Fruit fly (Drosophila melanogaster): Measurements from ENCODE around the gene stai.

Gene stai

dm6 chr2L:6074314-6074713, 25.9 kb upstream of the stai start:
- TF ChIP-seq Dll (optimal IDR thresholded peaks at IDR 0.05) (no peak), usp (GFP tag; optimal IDR thresholded peaks at IDR 0.05) (no peak), pan (optimal IDR thresholded peaks at IDR 0.05) (no peak), CG8478 (optimal IDR thresholded peaks at IDR 0.05) (no peak), psq (optimal IDR thresholded peaks at IDR 0.05) (no peak), EcR (GFP tag; optimal IDR thresholded peaks at IDR 0.05) (no peak)

DNA sequence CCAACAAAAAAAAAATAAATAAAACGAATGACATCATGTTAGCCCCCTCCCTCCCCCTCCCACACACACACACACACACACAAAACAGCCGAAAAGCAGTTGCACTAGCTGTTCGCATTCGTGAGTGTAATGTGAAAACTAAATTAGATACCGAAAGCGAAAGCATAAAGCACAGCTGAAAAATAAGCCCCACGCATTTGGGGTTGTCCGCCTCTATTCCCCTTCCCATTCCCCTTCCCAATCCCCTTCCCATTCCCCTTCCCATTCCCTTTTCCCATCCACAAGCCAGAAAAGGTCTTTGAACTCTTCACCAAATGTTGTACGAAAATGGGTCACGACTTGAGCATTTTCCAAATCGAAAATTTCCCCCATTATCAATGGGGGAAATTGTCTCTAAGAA, 24.8 kb upstream of the stai start:
- TF ChIP-seq pan (optimal IDR thresholded peaks at IDR 0.05) (no peak), Dll (optimal IDR thresholded peaks at IDR 0.05) (no peak), EcR (GFP tag; optimal IDR thresholded peaks at IDR 0.05) (no peak), psq (optimal IDR thresholded peaks at IDR 0.05) (no peak), usp (GFP tag; optimal IDR thresholded peaks at IDR 0.05) (no peak), CG8478 (optimal IDR thresholded peaks at IDR 0.05) (no peak)

- TF ChIP-seq CG8478 (optimal IDR thresholded peaks at IDR 0.05) (no peak), Dll (optimal IDR thresholded peaks at IDR 0.05) (no peak), pan (optimal IDR thresholded peaks at IDR 0.05) (no peak), psq (optimal IDR thresholded peaks at IDR 0.05) (no peak), usp (GFP tag; optimal IDR thresholded peaks at IDR 0.05) (no peak), EcR (GFP tag; optimal IDR thresholded peaks at IDR 0.05) (no peak)
These were observed 24.0 kb upstream of the stai start for dm6 chr2L:6076143-6076542.

DNA sequence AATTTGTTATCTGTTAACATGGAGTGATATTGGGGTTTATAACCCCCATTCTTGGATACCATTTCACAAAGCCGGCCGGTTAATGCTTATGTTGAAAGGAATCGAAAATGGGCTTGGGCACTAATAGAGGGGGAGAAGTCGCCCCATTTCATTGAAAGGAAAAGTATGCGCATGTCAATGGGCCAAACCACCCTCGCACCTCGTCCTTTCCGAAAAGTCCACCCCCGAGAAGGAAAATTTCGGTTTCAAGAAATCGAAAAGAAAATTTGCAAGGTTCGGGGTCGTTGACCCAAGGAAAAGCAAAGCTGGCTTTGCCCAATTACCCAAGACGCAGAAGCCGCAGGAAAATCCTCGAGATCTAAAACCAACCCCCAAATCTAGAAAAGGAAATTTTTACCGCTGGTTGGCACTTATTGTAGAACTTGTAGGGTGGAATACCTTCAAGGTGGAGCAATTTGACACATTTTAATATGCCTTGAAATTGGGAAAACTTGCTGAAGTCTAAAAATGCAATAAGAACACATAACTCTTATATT, 23.3 kb upstream of the stai start:
- TF ChIP-seq pan (optimal IDR thresholded peaks at IDR 0.05) = no peak
- TF ChIP-seq EcR (GFP tag; optimal IDR thresholded peaks at IDR 0.05) = peak in 1 of 2 experiments; percentile 16
- no peak for TF ChIP-seq CG8478 (optimal IDR thresholded peaks at IDR 0.05)

DNA sequence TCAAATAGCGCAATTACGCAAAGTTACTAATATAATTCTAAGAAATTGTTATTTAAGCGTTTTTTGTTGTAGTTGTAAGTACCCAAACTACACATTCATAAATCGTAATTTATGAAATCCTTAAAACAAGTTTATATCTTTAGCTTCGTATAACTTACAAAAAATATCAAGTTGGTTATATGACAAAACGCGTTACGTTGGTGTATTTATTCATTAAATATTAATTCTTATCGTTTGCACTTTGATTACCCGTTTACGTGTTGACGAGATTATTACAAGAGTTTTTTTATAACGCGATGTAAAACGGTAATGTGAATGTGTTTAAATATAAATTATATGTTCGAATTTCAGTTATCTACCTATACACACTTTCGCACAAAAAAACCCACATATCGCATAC, 22.5 kb upstream of the stai start:
- TF ChIP-seq Dll (optimal IDR thresholded peaks at IDR 0.05) (no peak), CG8478 (optimal IDR thresholded peaks at IDR 0.05) (no peak), usp (GFP tag; optimal IDR thresholded peaks at IDR 0.05) (no peak)

- TF ChIP-seq Dll (optimal IDR thresholded peaks at IDR 0.05) (no peak), usp (GFP tag; optimal IDR thresholded peaks at IDR 0.05) (no peak), EcR (GFP tag; optimal IDR thresholded peaks at IDR 0.05) (peak; percentile 99 to 100), pan (optimal IDR thresholded peaks at IDR 0.05) (no peak)
These were observed 21.3 kb upstream of the stai start for dm6 chr2L:6078757-6079351.

- TF ChIP-seq EcR (GFP tag; optimal IDR thresholded peaks at IDR 0.05) (no peak), CG8478 (optimal IDR thresholded peaks at IDR 0.05) (no peak), psq (optimal IDR thresholded peaks at IDR 0.05) (no peak)
These were observed 19.8 kb upstream of the stai start for dm6 chr2L:6080329-6080728.

DNA sequence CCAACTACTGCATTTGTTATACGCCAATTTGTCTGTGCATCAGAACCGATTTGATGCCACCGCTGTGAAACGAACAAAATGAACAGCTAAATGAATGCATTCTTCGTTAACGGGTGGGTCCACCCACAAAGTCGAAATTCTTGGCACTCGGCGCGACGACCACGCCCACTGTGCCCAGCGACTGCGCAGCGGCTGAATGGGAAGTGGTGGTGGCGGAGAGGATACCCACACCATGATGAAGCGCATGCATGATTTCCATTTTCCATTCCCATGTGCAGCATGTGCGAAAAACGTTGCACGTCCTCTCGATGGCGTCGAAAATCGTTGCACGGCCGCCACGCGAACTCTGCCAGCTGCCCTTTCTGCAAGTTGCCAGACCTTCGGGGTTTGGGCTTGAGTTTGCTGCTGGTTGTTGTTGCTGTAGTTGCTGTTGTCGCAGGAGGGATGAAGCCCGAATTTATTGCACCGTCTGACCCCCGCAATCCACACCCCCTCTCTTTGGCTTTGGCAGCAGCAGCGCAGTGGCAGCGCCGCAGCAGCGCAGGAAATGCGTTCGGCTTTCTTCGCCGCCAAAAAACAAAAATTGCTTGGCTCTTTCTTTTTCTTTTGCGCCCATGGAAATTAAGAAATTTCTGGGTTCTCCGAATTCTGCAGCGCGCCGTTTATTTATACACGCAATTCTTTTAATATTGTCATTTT, 18.9 kb upstream of the stai start:
- TF ChIP-seq usp (GFP tag; optimal IDR thresholded peaks at IDR 0.05) (no peak), Dll (optimal IDR thresholded peaks at IDR 0.05) (no peak), EcR (GFP tag; optimal IDR thresholded peaks at IDR 0.05) (peak in 1 of 2 experiments; percentile 71)

DNA sequence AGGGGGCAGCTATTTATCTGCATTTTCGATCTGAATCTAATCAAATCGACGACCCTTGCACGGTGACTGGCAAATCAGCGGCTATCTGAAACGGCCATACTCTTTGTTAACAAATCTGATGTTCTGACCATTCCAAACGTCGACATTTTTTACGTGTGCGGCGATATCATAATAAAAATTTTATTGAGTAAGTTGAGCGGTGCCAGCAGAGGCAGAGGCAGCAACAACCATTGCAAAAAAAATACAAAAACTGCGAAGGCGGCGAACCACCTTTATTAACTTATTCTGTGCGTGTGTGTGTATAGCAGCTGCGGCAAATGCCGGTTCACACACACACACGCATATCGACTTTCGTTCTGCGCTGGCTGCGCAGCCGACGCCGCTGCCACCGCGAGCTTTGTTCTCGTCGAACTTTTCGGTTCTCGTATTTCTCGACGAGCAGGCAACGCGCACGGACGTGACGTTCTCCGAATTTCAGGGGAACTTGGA, 18.0 kb upstream of the stai start, which contains the start of gene Kr-h1:
TSS of gene Kr-h1 (plus strand) at position 447 of the 489 bp plus-strand sequence.
- TF ChIP-seq usp (GFP tag; optimal IDR thresholded peaks at IDR 0.05) (no peak), CG8478 (optimal IDR thresholded peaks at IDR 0.05) (no peak), pan (optimal IDR thresholded peaks at IDR 0.05) (no peak), psq (optimal IDR thresholded peaks at IDR 0.05) (no peak)

dm6 chr2L:6082936-6083627, 17.1 kb upstream of the stai start:
- no peak for TF ChIP-seq EcR (GFP tag; optimal IDR thresholded peaks at IDR 0.05)
- TF ChIP-seq psq (optimal IDR thresholded peaks at IDR 0.05) = no peak
- no peak for TF ChIP-seq CG8478 (optimal IDR thresholded peaks at IDR 0.05)
- TF ChIP-seq pan (optimal IDR thresholded peaks at IDR 0.05) = no peak
- no peak for TF ChIP-seq usp (GFP tag; optimal IDR thresholded peaks at IDR 0.05)
- no peak for TF ChIP-seq Dll (optimal IDR thresholded peaks at IDR 0.05)

dm6 chr2L:6084694-6085093, 15.5 kb upstream of the stai start:
- no peak for TF ChIP-seq psq (optimal IDR thresholded peaks at IDR 0.05)
- no peak for TF ChIP-seq CG8478 (optimal IDR thresholded peaks at IDR 0.05)
- TF ChIP-seq Dll (optimal IDR thresholded peaks at IDR 0.05) = no peak
- TF ChIP-seq pan (optimal IDR thresholded peaks at IDR 0.05) = no peak
- no peak for TF ChIP-seq EcR (GFP tag; optimal IDR thresholded peaks at IDR 0.05)
- no peak for TF ChIP-seq usp (GFP tag; optimal IDR thresholded peaks at IDR 0.05)

- TF ChIP-seq Dll (optimal IDR thresholded peaks at IDR 0.05) (no peak), CG8478 (optimal IDR thresholded peaks at IDR 0.05) (no peak), pan (optimal IDR thresholded peaks at IDR 0.05) (no peak)
These were observed 14.4 kb upstream of the stai start for dm6 chr2L:6085733-6086317.

Measured in whole organism.